Worm (Caenorhabditis elegans): ENCODE results near the gene nlp-76.

Gene nlp-76

DNA sequence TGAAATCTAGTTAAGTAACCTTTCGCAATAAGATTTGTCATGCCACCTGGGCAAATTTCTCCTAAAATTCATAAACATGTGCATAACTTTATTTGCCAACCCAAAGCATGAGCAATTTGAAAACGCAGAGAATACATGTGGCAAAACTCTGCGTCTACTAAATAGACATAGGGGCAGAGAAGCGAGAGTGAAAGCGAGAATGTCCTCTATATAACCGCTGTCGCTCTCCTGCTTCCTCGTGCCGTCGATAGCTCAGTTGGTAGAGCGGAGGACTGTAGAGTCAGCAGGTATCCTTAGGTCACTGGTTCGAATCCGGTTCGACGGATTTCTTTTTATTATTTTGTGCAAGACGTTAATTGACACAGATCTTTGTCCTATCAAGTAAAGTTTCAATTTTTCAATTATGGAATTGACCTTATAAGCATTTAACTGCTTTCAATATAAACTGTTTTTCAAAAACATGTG, 1.3 kb upstream of the nlp-76 start (continued):
- TF ChIP-seq B0261.1 (tag; optimal IDR thresholded peaks at IDR 0.05) (peak; percentile 97), zim-3 (tag; optimal IDR thresholded peaks at IDR 0.05) (peak; percentile 90), snpc-4 (GFP tag; optimal IDR thresholded peaks at IDR 0.05) (peak; percentile 79), snpc-4 (tag; optimal IDR thresholded peaks at IDR 0.05) (peak in 3 of 4 experiments; percentile 45 to 76 (median 62)), attf-5 (GFP tag; optimal IDR thresholded peaks at IDR 0.05) (peak; percentile 84), ceh-79 (tag; optimal IDR thresholded peaks at IDR 0.05) (no peak), mel-28 (tag; optimal IDR thresholded peaks at IDR 0.05; ENCODE audit: borderline replicate concordance) (peak; percentile 51), ekl-4 (GFP tag; IDR thresholded peaks at IDR 0.05) (no peak), lir-1 (GFP tag; conservative IDR thresholded peaks at IDR 0.05) (peak; percentile 57; the same call in 1 of the 2 replicates), lin-54 (GFP tag; optimal IDR thresholded peaks at IDR 0.05) (peak; percentile 76), Y95B8A.8 (GFP tag; IDR thresholded peaks at IDR 0.05) (peak; percentile 68; the same call in 1 of the 2 replicates), madf-10 (tag; optimal IDR thresholded peaks at IDR 0.05) (peak; percentile 77), mxl-1 (tag; optimal IDR thresholded peaks at IDR 0.05) (peak; percentile 90), dox-1 (GFP tag; IDR thresholded peaks at IDR 0.05) (peak; percentile 94), nfya-1 (tag; optimal IDR thresholded peaks at IDR 0.05; ENCODE audit: borderline replicate concordance, insufficient read depth) (no peak), Y53F4B.3 (GFP tag; IDR thresholded peaks at IDR 0.05) (0 out of 2 replicates have a peak, but pooled peaks have one; percentile 51), gei-17 (GFP tag; optimal IDR thresholded peaks at IDR 0.05) (peak; percentile 78), nfya-2 (GFP tag; IDR thresholded peaks at IDR 0.05) (no peak), rpc-1 (optimal IDR thresholded peaks at IDR 0.05) (peak; percentile 95), rpc-1 (tag; optimal IDR thresholded peaks at IDR 0.05) (peak; percentile 96), madf-3 (GFP tag; IDR thresholded peaks at IDR 0.05) (peak; percentile 81; the same call in 1 of the 2 replicates), F49E8.2 (tag; optimal IDR thresholded peaks at IDR 0.05; ENCODE audit: insufficient read depth) (peak; percentile 54), chd-7 (tag; optimal IDR thresholded peaks at IDR 0.05) (peak; percentile 91), ceh-100 (GFP tag; IDR thresholded peaks at IDR 0.05) (peak; percentile 62), efl-1 (GFP tag; optimal IDR thresholded peaks at IDR 0.05) (no peak), somi-1 (GFP tag; optimal IDR thresholded peaks at IDR 0.05) (peak; percentile 71), cebp-2 (GFP tag; IDR thresholded peaks at IDR 0.05) (peak; percentile 90; the same call in 1 of the 2 replicates), egl-44 (GFP tag; IDR thresholded peaks at IDR 0.05) (peak; percentile 94), egl-18 (GFP tag; IDR thresholded peaks at IDR 0.05) (peak; percentile 83), mcd-1 (GFP tag; IDR thresholded peaks at IDR 0.05) (peak; percentile 65), hmg-1.2 (GFP tag; IDR thresholded peaks at IDR 0.05) (peak; percentile 86), lag-1 (GFP tag; IDR thresholded peaks at IDR 0.05) (no peak), akir-1 (GFP tag; optimal IDR thresholded peaks at IDR 0.05) (peak; percentile 39), unc-130 (GFP tag; optimal IDR thresholded peaks at IDR 0.05) (peak; percentile 34), bed-2 (GFP tag; IDR thresholded peaks at IDR 0.05) (0 out of 2 replicates have a peak, but pooled peaks have one; percentile 53), zfh-2 (GFP tag; conservative IDR thresholded peaks at IDR 0.05) (peak; percentile 73), cebp-1 (GFP tag; IDR thresholded peaks at IDR 0.05) (no peak), cebp-1 (tag; optimal IDR thresholded peaks at IDR 0.05) (peak; percentile 83), ama-1 (optimal IDR thresholded peaks at IDR 0.05) (peak; percentile 90), ama-1 (GFP tag; optimal IDR thresholded peaks at IDR 0.05) (peak; percentile 50 to 54), ceh-58 (GFP tag; IDR thresholded peaks at IDR 0.05) (0 out of 2 replicates have a peak, but pooled peaks have one; percentile 82), repo-1 (tag; optimal IDR thresholded peaks at IDR 0.05) (peak; percentile 84), lsy-27 (tag; optimal IDR thresholded peaks at IDR 0.05; ENCODE audit: borderline replicate concordance, insufficient read depth) (no peak), pha-4 (tag; optimal IDR thresholded peaks at IDR 0.05) (no peak), tlf-1 (GFP tag; optimal IDR thresholded peaks at IDR 0.05) (peak; percentile 52), dpl-1 (GFP tag; optimal IDR thresholded peaks at IDR 0.05) (no peak), ZK185.1 (tag; optimal IDR thresholded peaks at IDR 0.05; ENCODE audit: poor library complexity, severe bottlenecking) (peak; percentile 75), pbrm-1 (GFP tag; IDR thresholded peaks at IDR 0.05) (peak; percentile 86), F52B5.7 (tag; optimal IDR thresholded peaks at IDR 0.05) (peak; percentile 89)

Data from whole organism, young adult.